Worm (Caenorhabditis elegans) whole organism, early embryonic: ENCODE data around the gene F15A4.2.

Source experiments
- ama-1 ChIP-seq: fragments of 150-350 bp; optimal IDR thresholded peaks from 2 replicates; lab custom pipeline; 2014
- tra-4 ChIP-seq: sonication (generic microtip); optimal IDR thresholded peaks from 2 replicates; lab custom pipeline; 2017; ENCODE audit warnings: missing genetic modification characterization, missing compliant biosample characterization

DNA sequence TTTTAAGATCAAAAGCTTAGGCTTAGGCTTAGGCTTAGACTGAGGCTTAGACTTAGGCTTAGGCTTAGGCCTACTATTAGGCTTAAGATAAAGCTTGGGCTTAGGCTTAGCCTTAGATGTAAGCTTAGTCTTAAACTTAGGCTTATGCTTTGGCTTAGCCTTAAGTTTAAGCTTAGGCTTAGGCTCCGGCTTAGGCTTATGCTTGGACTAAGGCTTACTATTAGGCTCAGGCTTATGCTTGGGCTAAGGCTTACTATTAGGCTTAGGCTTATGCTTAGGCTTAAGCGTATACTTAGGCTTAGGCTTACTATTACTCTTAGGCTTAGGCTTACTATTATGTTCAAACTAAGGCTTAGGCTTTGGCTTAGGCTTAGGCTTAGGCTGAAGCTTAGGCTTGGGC lies 25.6 kb upstream of the F15A4.2 start:
- no peak for TF ChIP-seq tra-4 (tag; lab: Kevin White, UChicago)
- no peak for TF ChIP-seq ama-1 (lab: Kevin White, UChicago)
